Worm (Caenorhabditis elegans) whole organism, L1 larva: ENCODE data around the gene F13D11.4.

Source experiments
- C16A3.4 ChIP-seq: fragments of 150-350 bp; optimal IDR thresholded peaks from 2 replicates; lab custom pipeline; 2014; ENCODE audit warnings: missing biosample characterization, missing genetic modification characterization
- Y116A8C.19 ChIP-seq: sonication (generic microtip); optimal IDR thresholded peaks from 2 replicates; lab custom pipeline; 2016; ENCODE audit warnings: missing compliant biosample characterization, missing genetic modification characterization, borderline replicate concordance
- aly-2 ChIP-seq: fragments of 150-350 bp; optimal IDR thresholded peaks from 2 replicates; lab custom pipeline; 2014; ENCODE audit warnings: missing biosample characterization, missing genetic modification characterization
- ama-1 ChIP-seq: fragments of 150-350 bp; optimal IDR thresholded peaks from 2 replicates; lab custom pipeline; 2014
- blmp-1 ChIP-seq: fragments of 150-350 bp; optimal IDR thresholded peaks from 2 replicates; lab custom pipeline; 2014; ENCODE audit warnings: missing biosample characterization, missing genetic modification characterization
- ceh-63 ChIP-seq: fragments of 200-800 bp; sonication (Bioruptor generic); optimal IDR thresholded peaks from 2 replicates; lab custom pipeline; 2018; ENCODE audit warnings: mild to moderate bottlenecking, missing genetic modification characterization, missing compliant biosample characterization
- ceh-82 ChIP-seq, 3 experiments: fragments of 150-350 bp in 1 of 3; sonication (generic microtip) in 2 of 3; optimal IDR thresholded peaks; 2 replicates each; lab custom pipeline; 2014 to 2017; ENCODE audit warnings: missing biosample characterization in 3 of 3, missing genetic modification characterization in 3 of 3
- ceh-88 ChIP-seq: fragments of 200-800 bp; sonication (Bioruptor generic); IDR thresholded peaks from 2 replicates; pipeline ENCODE4 v1.3.6; 2022; ENCODE audit warnings: missing genetic modification characterization, missing compliant biosample characterization
- ces-1 ChIP-seq: fragments of 150-350 bp; optimal IDR thresholded peaks from 2 replicates; lab custom pipeline; 2014; ENCODE audit warnings: missing biosample characterization, missing genetic modification reagents, missing genetic modification characterization
- dpl-1 ChIP-seq, 3 experiments: fragments of 150-350 bp in 2 of 3; sonication (generic microtip) in 1 of 3; optimal IDR thresholded peaks; 2 replicates each; lab custom pipeline; 2014 to 2017; ENCODE audit warnings: missing biosample characterization in 3 of 3, missing genetic modification characterization in 3 of 3, missing genetic modification reagents in 3 of 3
- dsc-1 ChIP-seq: sonication (generic microtip); optimal IDR thresholded peaks from 2 replicates; lab custom pipeline; 2016; ENCODE audit warnings: mild to moderate bottlenecking, missing genetic modification characterization, missing compliant biosample characterization
- egl-13 ChIP-seq: sonication (generic microtip); optimal IDR thresholded peaks from 2 replicates; lab custom pipeline; 2016; ENCODE audit warnings: missing genotype, missing genetic modification reagents, missing genetic modification characterization, missing compliant biosample characterization
- elt-3 ChIP-seq, 6 experiments: fragments of 150-350 bp in 1 of 6; sonication (generic microtip); optimal IDR thresholded peaks; 2 replicates each; lab custom pipeline; 2017 to 2018; ENCODE audit warnings: missing biosample characterization in 6 of 6, missing genetic modification characterization in 6 of 6, inconsistent platforms in 1 of 6
- ets-5 ChIP-seq: fragments of 200-800 bp; sonication (Bioruptor generic); IDR thresholded peaks from 2 replicates; pipeline ENCODE4 v1.3.6; 2022; ENCODE audit warnings: missing genetic modification characterization, missing compliant biosample characterization
- fkh-10 ChIP-seq: sonication (generic microtip); optimal IDR thresholded peaks from 2 replicates; lab custom pipeline; 2017; ENCODE audit warnings: missing biosample characterization, missing genetic modification reagents, missing genetic modification characterization
- fkh-4 ChIP-seq: sonication (generic microtip); optimal IDR thresholded peaks from 2 replicates; lab custom pipeline; 2016; ENCODE audit warnings: missing compliant biosample characterization, missing genetic modification characterization, borderline replicate concordance
- fkh-8 ChIP-seq: sonication (generic microtip); optimal IDR thresholded peaks from 2 replicates; lab custom pipeline; 2016; ENCODE audit warnings: mild to moderate bottlenecking, missing genetic modification characterization, missing compliant biosample characterization
- hpl-2 ChIP-seq: fragments of 150-350 bp; optimal IDR thresholded peaks from 2 replicates; lab custom pipeline; 2014; ENCODE audit warnings: missing biosample characterization, missing genetic modification reagents, missing genetic modification characterization
- irx-1 ChIP-seq: sonication (generic microtip); optimal IDR thresholded peaks from 2 replicates; lab custom pipeline; 2016; ENCODE audit warnings: missing genetic modification characterization, missing compliant biosample characterization
- isw-1 ChIP-seq: fragments of 200-800 bp; sonication (Bioruptor generic); IDR thresholded peaks from 2 replicates; pipeline ENCODE4 v1.3.6; 2022; ENCODE audit warnings: missing genetic modification characterization, missing compliant biosample characterization
- jun-1 ChIP-seq: fragments of 150-350 bp; optimal IDR thresholded peaks from 2 replicates; lab custom pipeline; 2014; ENCODE audit warnings: missing biosample characterization, missing genetic modification reagents, missing genetic modification characterization
- lin-14 ChIP-seq: fragments of 200-800 bp; sonication (Bioruptor generic); optimal IDR thresholded peaks from 2 replicates; lab custom pipeline; 2018; ENCODE audit warnings: mild to moderate bottlenecking, missing genetic modification characterization, moderate library complexity, missing compliant biosample characterization
- lin-15B ChIP-seq: fragments of 150-350 bp; sonication (generic microtip); optimal IDR thresholded peaks from 3 replicates; lab custom pipeline; 2014; ENCODE audit warnings: missing biosample characterization, missing genetic modification characterization
- lin-35 ChIP-seq, 2 experiments: fragments of 150-350 bp; optimal IDR thresholded peaks; 2 replicates each; lab custom pipeline; 2014; ENCODE audit warnings: missing biosample characterization in 2 of 2, missing genetic modification characterization in 2 of 2, missing genetic modification reagents in 2 of 2
- lin-39 ChIP-seq: fragments of 150-350 bp; optimal IDR thresholded peaks from 2 replicates; lab custom pipeline; 2014; ENCODE audit warnings: missing biosample characterization, missing genetic modification reagents, missing genetic modification characterization
- lir-3 ChIP-seq: sonication (generic microtip); optimal IDR thresholded peaks from 2 replicates; lab custom pipeline; 2016; ENCODE audit warnings: mild to moderate bottlenecking, missing genetic modification characterization, moderate library complexity, missing compliant biosample characterization; ENCODE audit not compliant: poor library complexity
- lsy-2 ChIP-seq, 2 experiments: fragments of 150-350 bp; optimal IDR thresholded peaks; 2 replicates each; lab custom pipeline; 2014; ENCODE audit warnings: missing biosample characterization in 2 of 2, missing genetic modification characterization in 2 of 2
- mdl-1 ChIP-seq, 2 experiments: fragments of 150-350 bp; optimal IDR thresholded peaks; 2 replicates each; lab custom pipeline; 2014 to 2017; ENCODE audit warnings: missing biosample characterization in 2 of 2, missing genetic modification characterization in 2 of 2, inconsistent platforms in 1 of 2
- mef-2 ChIP-seq: fragments of 150-350 bp; optimal IDR thresholded peaks from 2 replicates; lab custom pipeline; 2014; ENCODE audit warnings: missing biosample characterization, missing genetic modification characterization
- nhr-12 ChIP-seq: sonication (generic microtip); optimal IDR thresholded peaks from 2 replicates; lab custom pipeline; 2017; ENCODE audit warnings: missing biosample characterization, missing genetic modification characterization
- nhr-20 ChIP-seq: sonication (generic microtip); optimal IDR thresholded peaks from 2 replicates; lab custom pipeline; 2016; ENCODE audit warnings: mild to moderate bottlenecking, missing genetic modification characterization, missing compliant biosample characterization
- nhr-237 ChIP-seq: fragments of 150-350 bp; optimal IDR thresholded peaks from 2 replicates; lab custom pipeline; 2014; ENCODE audit warnings: missing biosample characterization, missing genetic modification characterization
- nhr-71 ChIP-seq: sonication (generic microtip); optimal IDR thresholded peaks from 2 replicates; lab custom pipeline; 2016; ENCODE audit warnings: mild to moderate bottlenecking, missing genetic modification characterization, moderate library complexity, missing compliant biosample characterization
- nhr-76 ChIP-seq: sonication (generic microtip); optimal IDR thresholded peaks from 2 replicates; lab custom pipeline; 2017; ENCODE audit warnings: missing biosample characterization, missing genetic modification characterization
- nhr-85 ChIP-seq: sonication (generic microtip); peaks from one replicate; lab custom pipeline; 2016; ENCODE audit warnings: missing genetic modification characterization, inconsistent platforms, missing compliant biosample characterization
- nhr-90 ChIP-seq: sonication (generic microtip); optimal IDR thresholded peaks from 2 replicates; lab custom pipeline; 2016; ENCODE audit warnings: mild to moderate bottlenecking, missing genetic modification characterization, missing compliant biosample characterization; ENCODE audit not compliant: poor library complexity
- pag-3 ChIP-seq: sonication (generic microtip); optimal IDR thresholded peaks from 2 replicates; lab custom pipeline; 2017; ENCODE audit warnings: missing genetic modification characterization, mild to moderate bottlenecking, missing compliant biosample characterization, antibody characterized with exemption, borderline replicate concordance; ENCODE audit not compliant: insufficient read depth
- pax-3 ChIP-seq: fragments of 200-800 bp; sonication (Bioruptor generic); optimal IDR thresholded peaks from 2 replicates; lab custom pipeline; 2018; ENCODE audit warnings: mild to moderate bottlenecking, missing genetic modification characterization, moderate library complexity, missing compliant biosample characterization
- rnt-1 ChIP-seq: sonication (generic microtip); optimal IDR thresholded peaks from 2 replicates; lab custom pipeline; 2016; ENCODE audit warnings: mild to moderate bottlenecking, missing genetic modification characterization, moderate library complexity, missing compliant biosample characterization
- snpc-4 ChIP-seq: fragments of 150-350 bp; optimal IDR thresholded peaks from 2 replicates; lab custom pipeline; 2014; ENCODE audit warnings: missing biosample characterization, missing genetic modification characterization
- snu-23 ChIP-seq: sonication (generic microtip); optimal IDR thresholded peaks from 2 replicates; lab custom pipeline; 2016; ENCODE audit warnings: missing genetic modification characterization, missing compliant biosample characterization
- sup-37 ChIP-seq: fragments of 200-800 bp; sonication (Bioruptor generic); optimal IDR thresholded peaks from 2 replicates; lab custom pipeline; 2018; ENCODE audit warnings: mild to moderate bottlenecking, missing genetic modification characterization, missing compliant biosample characterization
- swsn-7 ChIP-seq: sonication (generic microtip); optimal IDR thresholded peaks from 2 replicates; lab custom pipeline; 2016; ENCODE audit warnings: missing genetic modification characterization, missing compliant biosample characterization
- tbx-2 ChIP-seq: sonication (generic microtip); optimal IDR thresholded peaks from 2 replicates; lab custom pipeline; 2016; ENCODE audit warnings: missing genetic modification characterization, missing compliant biosample characterization
- unc-130 ChIP-seq: fragments of 150-350 bp; optimal IDR thresholded peaks from 2 replicates; lab custom pipeline; 2017; ENCODE audit warnings: missing biosample characterization, missing genetic modification characterization, inconsistent platforms
- unc-86 ChIP-seq: sonication (generic microtip); optimal IDR thresholded peaks from 2 replicates; lab custom pipeline; 2016; ENCODE audit warnings: missing genetic modification characterization, missing compliant biosample characterization
- unc-98 ChIP-seq: fragments of 200-800 bp; sonication (Bioruptor generic); IDR thresholded peaks from 2 replicates; pipeline ENCODE4 v1.3.6; 2022; ENCODE audit warnings: missing genetic modification characterization, missing compliant biosample characterization
- vab-15 ChIP-seq: sonication (generic microtip); optimal IDR thresholded peaks from 2 replicates; lab custom pipeline; 2017; ENCODE audit warnings: missing genotype, mild to moderate bottlenecking, missing genetic modification characterization, missing compliant biosample characterization
- xbp-1 ChIP-seq: sonication (generic microtip); optimal IDR thresholded peaks from 2 replicates; lab custom pipeline; 2016; ENCODE audit warnings: missing genetic modification characterization, missing compliant biosample characterization
- zag-1 ChIP-seq: fragments of 150-350 bp; optimal IDR thresholded peaks from 2 replicates; lab custom pipeline; 2014; ENCODE audit warnings: missing biosample characterization, missing genetic modification characterization
- ztf-4 ChIP-seq: fragments of 150-350 bp; optimal IDR thresholded peaks from 2 replicates; lab custom pipeline; 2014; ENCODE audit warnings: missing biosample characterization, missing genetic modification characterization

Gene F13D11.4

ce11 chrX:5786193-5786592 lies 48.4 kb downstream of the F13D11.4 start, which contains the start of gene F46G11.6:
Gene F46G11.6, plus strand, starts transcription at chrX:5786493.
- TF ChIP-seq vab-15 (tag; lab: Kevin White, UChicago), result no peak
- TF ChIP-seq, all 84 proteins: peak for 0

- TF ChIP-seq isw-1 (GFP tag; lab: Robert Waterston, UW) (peak; percentile 34), mdl-1 (tag; optimal IDR thresholded peaks at IDR 0.05; lab: Kevin White, UChicago) (peak in 1 of 2 experiments; percentile 81), zag-1 (tag; lab: Kevin White, UChicago) (peak; percentile 23), nhr-12 (no peak), hpl-2 (no peak), ceh-82 (tag; optimal IDR thresholded peaks at IDR 0.05; lab: Kevin White, UChicago) (peak; percentile 5 to 39 (median 32)), fkh-4 (no peak), unc-86 (peak; percentile 61), fkh-8 (peak; percentile 50), nhr-76 (tag; lab: Kevin White, UChicago) (no peak), lin-14 (GFP tag; lab: Kevin White, UChicago) (peak; percentile 86), ces-1 (GFP tag; lab: Kevin White, UChicago) (no peak), lin-15B (tag; lab: Kevin White, UChicago) (no peak), nhr-20 (tag; lab: Kevin White, UChicago) (peak; percentile 79), irx-1 (tag; lab: Kevin White, UChicago) (peak; percentile 80), nhr-90 (peak; percentile 62), rnt-1 (peak; percentile 70), aly-2 (no peak), mef-2 (no peak), ceh-63 (GFP tag; lab: Kevin White, UChicago) (no peak), jun-1 (tag; lab: Kevin White, UChicago) (peak; percentile 63), lin-35 (GFP tag; optimal IDR thresholded peaks at IDR 0.05; lab: Kevin White, UChicago) (peak; percentile 45 to 76), C16A3.4 (tag; lab: Kevin White, UChicago) (peak; percentile 25), ceh-88 (peak; percentile 46; the same call in 1 of the 2 replicates), elt-3 (tag; optimal IDR thresholded peaks at IDR 0.05; lab: Kevin White, UChicago) (peak in 2 of 6 experiments; percentile 2 to 18), fkh-10 (GFP tag; lab: Kevin White, UChicago) (peak; percentile 25), tbx-2 (tag; lab: Kevin White, UChicago) (peak; percentile 70), ets-5 (no peak), dsc-1 (tag; lab: Kevin White, UChicago) (peak; percentile 74), lsy-2 (tag; optimal IDR thresholded peaks at IDR 0.05; lab: Kevin White, UChicago) (peak; percentile 61 to 65), xbp-1 (tag; lab: Kevin White, UChicago) (peak; percentile 80), swsn-7 (peak; percentile 75), snpc-4 (peak; percentile 39), nhr-237 (no peak), unc-98 (GFP tag; lab: Robert Waterston, UW) (no peak), snu-23 (peak; percentile 72), pag-3 (tag; lab: Kevin White, UChicago) (no peak), unc-130 (tag; lab: Kevin White, UChicago) (no peak), lin-39 (tag; lab: Kevin White, UChicago) (peak; percentile 51), dpl-1 (GFP tag; optimal IDR thresholded peaks at IDR 0.05; lab: Kevin White, UChicago) (peak; percentile 17 to 65 (median 56)), ama-1 (lab: Kevin White, UChicago) (no peak), lir-3 (tag; lab: Kevin White, UChicago) (no peak), pax-3 (no peak), ztf-4 (tag; lab: Kevin White, UChicago) (no peak), sup-37 (GFP tag; lab: Kevin White, UChicago) (peak; percentile 29), nhr-71 (tag; lab: Kevin White, UChicago) (peak; percentile 85), Y116A8C.19 (tag; lab: Kevin White, UChicago) (no peak), blmp-1 (tag; lab: Kevin White, UChicago) (no peak), egl-13 (peak; percentile 28), nhr-85 (tag; lab: Kevin White, UChicago) (peak; percentile 93)
These were observed 52.5 kb downstream of the F13D11.4 start, which contains the start of gene gakh-1 for ce11 chrX:5782153-5782552. Gene gakh-1, plus strand, starts transcription at chrX:5782499.
